Fruit fly (Drosophila melanogaster) whole organism, prepupa: ENCODE data around the gene Df31.

ENCODE experiments used
- CG10631 ChIP-seq: fragments of 200-800 bp; sonication (Bioruptor generic); optimal IDR thresholded peaks from 2 replicates; lab custom pipeline; 2016; ENCODE audit warnings: missing biosample characterization, missing genetic modification characterization
- CG10669 ChIP-seq: fragments of 200-800 bp; sonication (Bioruptor generic); optimal IDR thresholded peaks from 3 replicates; lab custom pipeline; 2018; ENCODE audit warnings: missing biosample characterization, mild to moderate bottlenecking, missing genetic modification characterization, moderate library complexity
- CG11294 ChIP-seq: fragments of 200-800 bp; sonication (Bioruptor generic); IDR thresholded peaks from 2 replicates; pipeline ENCODE4 v1.3.6; 2022; ENCODE audit warnings: missing biosample characterization, missing genetic modification characterization
- CG11762 ChIP-seq: fragments of 200-800 bp; sonication (Bioruptor generic); optimal IDR thresholded peaks from 3 replicates; lab custom pipeline; 2016; ENCODE audit warnings: missing biosample characterization, missing genetic modification characterization; ENCODE audit not compliant: insufficient read depth
- CG11902 ChIP-seq: fragments of 200-800 bp; sonication (Bioruptor generic); optimal IDR thresholded peaks from 3 replicates; lab custom pipeline; 2016; ENCODE audit warnings: missing biosample characterization, missing genetic modification characterization
- CG15336 ChIP-seq: fragments of 200-800 bp; sonication (Bioruptor generic); IDR thresholded peaks from 2 replicates; pipeline ENCODE4 v1.3.6; 2022; ENCODE audit warnings: missing biosample characterization, missing genetic modification characterization
- CG1621 ChIP-seq: fragments of 200-800 bp; sonication (Bioruptor generic); optimal IDR thresholded peaks from 3 replicates; lab custom pipeline; 2018; ENCODE audit warnings: missing biosample characterization, mild to moderate bottlenecking, missing genetic modification characterization
- CG16779 ChIP-seq: fragments of 200-800 bp; sonication (Bioruptor generic); optimal IDR thresholded peaks from 3 replicates; lab custom pipeline; 2017; ENCODE audit warnings: missing biosample characterization, mild to moderate bottlenecking, missing genetic modification characterization
- CG3032 ChIP-seq: fragments of 200-800 bp; optimal IDR thresholded peaks from 2 replicates; lab custom pipeline; 2019; ENCODE audit warnings: missing biosample characterization, mild to moderate bottlenecking, missing genetic modification characterization, moderate library complexity
- CG31627 ChIP-seq: fragments of 200-800 bp; sonication (Bioruptor generic); optimal IDR thresholded peaks from 3 replicates; lab custom pipeline; 2016; ENCODE audit warnings: missing biosample characterization, missing genetic modification characterization
- CG32006 ChIP-seq: fragments of 200-800 bp; sonication (Bioruptor generic); optimal IDR thresholded peaks from 3 replicates; lab custom pipeline; 2017; ENCODE audit warnings: missing biosample characterization, mild to moderate bottlenecking, missing genetic modification characterization
- CG34406 ChIP-seq: fragments of 200-800 bp; sonication (Bioruptor generic); optimal IDR thresholded peaks from 3 replicates; lab custom pipeline; 2016; ENCODE audit warnings: missing biosample characterization, missing genetic modification characterization
- CG4318 ChIP-seq: fragments of 200-800 bp; sonication (Bioruptor generic); optimal IDR thresholded peaks from 3 replicates; lab custom pipeline; 2017; ENCODE audit warnings: missing biosample characterization, mild to moderate bottlenecking, missing genetic modification characterization
- CG6163 ChIP-seq: fragments of 200-800 bp; sonication (Bioruptor generic); IDR thresholded peaks from 3 replicates; pipeline ENCODE4 v1.3.6; 2022; ENCODE audit warnings: missing biosample characterization, missing genetic modification characterization
- CG6276 ChIP-seq: fragments of 200-800 bp; sonication (Bioruptor generic); optimal IDR thresholded peaks from 2 replicates; lab custom pipeline; 2017; ENCODE audit warnings: missing biosample characterization, mild to moderate bottlenecking, missing genetic modification characterization
- CG6792 ChIP-seq: fragments of 200-800 bp; sonication (Bioruptor generic); optimal IDR thresholded peaks from 3 replicates; lab custom pipeline; 2016; ENCODE audit warnings: missing biosample characterization, missing genetic modification characterization
- CG6808 ChIP-seq: fragments of 200-800 bp; sonication (Bioruptor generic); optimal IDR thresholded peaks from 3 replicates; lab custom pipeline; 2017; ENCODE audit warnings: missing biosample characterization, missing genetic modification characterization, mild to moderate bottlenecking, moderate library complexity, missing genetic modification reagents
- CG6854 ChIP-seq: fragments of 200-800 bp; sonication (Bioruptor generic); optimal IDR thresholded peaks from 2 replicates; lab custom pipeline; 2017; ENCODE audit warnings: missing biosample characterization, mild to moderate bottlenecking, missing genetic modification characterization
- CG7368 ChIP-seq: fragments of 200-800 bp; sonication (Bioruptor generic); optimal IDR thresholded peaks from 3 replicates; lab custom pipeline; 2016; ENCODE audit warnings: missing biosample characterization, missing genetic modification characterization
- CG8119 ChIP-seq: fragments of 200-800 bp; sonication (Bioruptor generic); IDR thresholded peaks from 3 replicates; pipeline ENCODE4 v1.3.6; 2022; ENCODE audit warnings: missing biosample characterization, missing genetic modification characterization
- CG8319 ChIP-seq: fragments of 200-800 bp; sonication (Bioruptor generic); optimal IDR thresholded peaks from 3 replicates; lab custom pipeline; 2016; ENCODE audit warnings: missing biosample characterization, missing genetic modification characterization
- CG8632 ChIP-seq: fragments of 200-800 bp; sonication (Bioruptor generic); optimal IDR thresholded peaks from 3 replicates; lab custom pipeline; 2016; ENCODE audit warnings: missing biosample characterization, missing genetic modification characterization
- Eip75B ChIP-seq: fragments of 200-800 bp; sonication (Bioruptor generic); optimal IDR thresholded peaks from 3 replicates; lab custom pipeline; 2016; ENCODE audit warnings: missing biosample characterization, missing genetic modification characterization
- Eip78C ChIP-seq: fragments of 200-800 bp; sonication (Bioruptor generic); peaks from one replicate; lab custom pipeline; 2016; ENCODE audit warnings: missing biosample characterization, missing genetic modification characterization
- Eip93F ChIP-seq: fragments of 200-800 bp; sonication (Bioruptor generic); optimal IDR thresholded peaks from 2 replicates; lab custom pipeline; 2016; ENCODE audit warnings: missing biosample characterization, mild to moderate bottlenecking, missing genetic modification characterization
- Ets21C ChIP-seq: fragments of 200-800 bp; sonication (Bioruptor generic); optimal IDR thresholded peaks from 3 replicates; lab custom pipeline; 2016; ENCODE audit warnings: missing biosample characterization, missing genetic modification characterization
- Ets96B ChIP-seq: fragments of 200-800 bp; optimal IDR thresholded peaks from 2 replicates; lab custom pipeline; 2019; ENCODE audit warnings: missing biosample characterization, mild to moderate bottlenecking, missing genetic modification characterization, moderate library complexity
- Hr38 ChIP-seq: sonication (Bioruptor generic); optimal IDR thresholded peaks from 2 replicates; lab custom pipeline; 2016; ENCODE audit warnings: missing biosample characterization, missing genetic modification characterization
- Hr4 ChIP-seq: fragments of 200-800 bp; sonication (Bioruptor generic); optimal IDR thresholded peaks from 3 replicates; lab custom pipeline; 2016; ENCODE audit warnings: missing biosample characterization, missing genetic modification characterization
- Lpt ChIP-seq: fragments of 200-800 bp; sonication (Bioruptor generic); optimal IDR thresholded peaks from 3 replicates; lab custom pipeline; 2016; ENCODE audit warnings: missing biosample characterization, missing genetic modification characterization
- Met ChIP-seq: fragments of 200-800 bp; sonication (Bioruptor generic); optimal IDR thresholded peaks from 3 replicates; lab custom pipeline; 2016; ENCODE audit warnings: missing biosample characterization, missing genetic modification characterization
- OdsH ChIP-seq: fragments of 200-800 bp; sonication (Bioruptor generic); optimal IDR thresholded peaks from 3 replicates; lab custom pipeline; 2016; ENCODE audit warnings: missing biosample characterization, missing genetic modification characterization
- Smox ChIP-seq: fragments of 200-800 bp; sonication (Bioruptor generic); optimal IDR thresholded peaks from 3 replicates; lab custom pipeline; 2016; ENCODE audit warnings: missing biosample characterization, missing genetic modification characterization
- Sox102F ChIP-seq: fragments of 200-800 bp; sonication (Bioruptor generic); optimal IDR thresholded peaks from 2 replicates; lab custom pipeline; 2016; ENCODE audit warnings: missing biosample characterization, mild to moderate bottlenecking, missing genetic modification characterization
- Sox14 ChIP-seq: fragments of 200-800 bp; sonication (Bioruptor generic); optimal IDR thresholded peaks from 3 replicates; lab custom pipeline; 2016; ENCODE audit warnings: missing biosample characterization, missing genetic modification characterization
- achi ChIP-seq: fragments of 200-800 bp; sonication (Bioruptor generic); optimal IDR thresholded peaks from 3 replicates; lab custom pipeline; 2016; ENCODE audit warnings: missing biosample characterization, missing genetic modification characterization
- acj6 ChIP-seq: fragments of 200-800 bp; sonication (Bioruptor generic); optimal IDR thresholded peaks from 3 replicates; lab custom pipeline; 2016; ENCODE audit warnings: missing biosample characterization, missing genetic modification characterization
- cyc ChIP-seq: fragments of 200-800 bp; sonication (Bioruptor generic); optimal IDR thresholded peaks from 3 replicates; lab custom pipeline; 2016; ENCODE audit warnings: missing biosample characterization, missing genetic modification characterization
- dac ChIP-seq: fragments of 200-800 bp; sonication (Bioruptor generic); optimal IDR thresholded peaks from 2 replicates; lab custom pipeline; 2017; ENCODE audit warnings: missing biosample characterization, mild to moderate bottlenecking, missing genetic modification characterization
- fd59A ChIP-seq: fragments of 200-800 bp; sonication (Bioruptor generic); optimal IDR thresholded peaks from 2 replicates; lab custom pipeline; 2017; ENCODE audit warnings: missing biosample characterization, mild to moderate bottlenecking, missing genetic modification characterization, missing genetic modification reagents
- fd85E ChIP-seq: fragments of 200-800 bp; sonication (Bioruptor generic); optimal IDR thresholded peaks from 3 replicates; lab custom pipeline; 2016; ENCODE audit warnings: missing biosample characterization, missing genetic modification characterization
- fkh ChIP-seq: fragments of 200-800 bp; sonication (Bioruptor generic); optimal IDR thresholded peaks from 3 replicates; lab custom pipeline; 2017; ENCODE audit warnings: missing biosample characterization, mild to moderate bottlenecking, missing genetic modification characterization, moderate library complexity
- lz ChIP-seq: fragments of 200-800 bp; sonication (Bioruptor generic); optimal IDR thresholded peaks from 3 replicates; lab custom pipeline; 2016; ENCODE audit warnings: missing biosample characterization, missing genetic modification characterization
- net ChIP-seq: fragments of 200-800 bp; sonication (Bioruptor generic); optimal IDR thresholded peaks from 3 replicates; lab custom pipeline; 2016; ENCODE audit warnings: missing biosample characterization, missing genetic modification characterization
- pdm3 ChIP-seq: fragments of 200-800 bp; sonication (Bioruptor generic); optimal IDR thresholded peaks from 3 replicates; lab custom pipeline; 2016; ENCODE audit warnings: missing biosample characterization, missing genetic modification characterization
- salr ChIP-seq, 2 experiments: fragments of 200-800 bp; sonication (Bioruptor generic); optimal IDR thresholded peaks; 3 replicates each; lab custom pipeline; 2016 to 2018; ENCODE audit warnings: missing biosample characterization in 2 of 2, missing genetic modification characterization in 2 of 2, mild to moderate bottlenecking in 1 of 2
- ss ChIP-seq, 2 experiments: fragments of 200-800 bp; sonication (Bioruptor generic); optimal IDR thresholded peaks; 2 replicates in 1 of 2; 3 replicates in 1 of 2; lab custom pipeline; 2017 to 2018; ENCODE audit warnings: mild to moderate bottlenecking in 2 of 2, missing biosample characterization in 2 of 2, missing genetic modification characterization in 2 of 2, moderate library complexity in 1 of 2
- svp ChIP-seq: fragments of 200-800 bp; sonication (Bioruptor generic); peaks from one replicate; lab custom pipeline; 2016; ENCODE audit warnings: missing biosample characterization, missing genetic modification characterization
- topi ChIP-seq: fragments of 200-800 bp; sonication (Bioruptor generic); optimal IDR thresholded peaks from 3 replicates; lab custom pipeline; 2016; ENCODE audit warnings: missing biosample characterization, missing genetic modification characterization
- vri ChIP-seq: fragments of 200-800 bp; sonication (Bioruptor generic); optimal IDR thresholded peaks from 3 replicates; lab custom pipeline; 2016; ENCODE audit warnings: missing biosample characterization, mild to moderate bottlenecking, missing genetic modification characterization

The Df31 gene

dm6 chr2L:21629149-21629813, 451 bp downstream of the Df31 start:
- no peak for TF ChIP-seq CG10631
- peak; percentile 78 for TF ChIP-seq fkh (GFP tag; lab: Kevin White, UChicago)
- no peak for TF ChIP-seq CG11902 (GFP tag; lab: Kevin White, UChicago)
- peak; percentile 77 for TF ChIP-seq svp
- TF ChIP-seq Hr4 (GFP tag; lab: Kevin White, UChicago): no peak
- TF ChIP-seq CG6163: peak; percentile 60
- peak; percentile 97 for TF ChIP-seq CG1621
- TF ChIP-seq, all 60 proteins: peak for 4

dm6 chr2L:21628533-21628932, 1.2 kb downstream of the Df31 start:
- TF ChIP-seq OdsH (GFP tag; lab: Kevin White, UChicago) (no peak), svp (no peak), vri (GFP tag; lab: Kevin White, UChicago) (no peak), CG15336 (no peak), Sox102F (GFP tag; lab: Kevin White, UChicago) (no peak), CG10669 (GFP tag; lab: Kevin White, UChicago) (no peak), fd85E (GFP tag; lab: Kevin White, UChicago) (no peak), CG7368 (GFP tag; lab: Kevin White, UChicago) (no peak), CG6276 (peak; percentile 24), Lpt (no peak), CG6808 (GFP tag; lab: Kevin White, UChicago) (peak; percentile 7), CG32006 (no peak), dac (GFP tag; lab: Kevin White, UChicago) (no peak), Hr38 (GFP tag; lab: Kevin White, UChicago) (no peak), acj6 (GFP tag; lab: Kevin White, UChicago) (no peak), CG8119 (0 out of 3 replicates have a peak, but pooled peaks have one; percentile 14), CG16779 (no peak), CG6792 (no peak), lz (GFP tag; lab: Kevin White, UChicago) (no peak), pdm3 (GFP tag; lab: Kevin White, UChicago) (no peak), Sox14 (GFP tag; lab: Kevin White, UChicago) (no peak), CG4318 (GFP tag; lab: Kevin White, UChicago) (no peak), CG11294 (GFP tag; lab: Robert Waterston, UW) (no peak), net (GFP tag; lab: Kevin White, UChicago) (no peak), CG10631 (no peak), Ets96B (tag; lab: Kevin White, UChicago) (peak; percentile 3), ss (GFP tag; optimal IDR thresholded peaks at IDR 0.05; lab: Kevin White, UChicago) (peak in 1 of 2 experiments; percentile 35), achi (GFP tag; lab: Kevin White, UChicago) (no peak), CG31627 (no peak), CG6854 (GFP tag; lab: Kevin White, UChicago) (no peak), Hr4 (GFP tag; lab: Kevin White, UChicago) (no peak), Eip78C (GFP tag; lab: Kevin White, UChicago) (peak; percentile 53), CG11762 (no peak), fd59A (GFP tag; lab: Kevin White, UChicago) (no peak), CG8319 (no peak), Smox (GFP tag; lab: Kevin White, UChicago) (no peak), CG34406 (GFP tag; lab: Kevin White, UChicago) (no peak), topi (no peak), cyc (GFP tag; lab: Kevin White, UChicago) (no peak), CG3032 (tag; lab: Kevin White, UChicago) (no peak), CG1621 (peak; percentile 33), CG8632 (GFP tag; lab: Kevin White, UChicago) (no peak), Met (GFP tag; lab: Kevin White, UChicago) (no peak), Ets21C (GFP tag; lab: Kevin White, UChicago) (no peak), salr (GFP tag; optimal IDR thresholded peaks at IDR 0.05; lab: Kevin White, UChicago) (no peak), CG11902 (GFP tag; lab: Kevin White, UChicago) (no peak), Eip93F (GFP tag; lab: Kevin White, UChicago) (no peak), Eip75B (GFP tag; lab: Kevin White, UChicago) (no peak)
